Fruit fly (Drosophila melanogaster) whole organism, larva: Measurements from ENCODE around the gene Gr64e.

Experiments used
- noc ChIP-seq: fragments of 200-800 bp; sonication (Bioruptor generic); optimal IDR thresholded peaks from 3 replicates; lab custom pipeline; 2019; ENCODE audit warnings: missing biosample characterization, mild to moderate bottlenecking, missing genetic modification characterization, moderate library complexity

The Gr64e gene

dm6 chr3L:4031762-4032161 lies at the start of gene Gr64e, which contains the start of gene Gr64d:
Gene Gr64e, plus strand, starts transcription at chr3L:4032141.
Gene Gr64d, plus strand, starts transcription at chr3L:4032062.
- no peak for TF ChIP-seq noc (tag; lab: Kevin White, UChicago)

dm6 chr3L:3983466-3983946 lies 48.4 kb upstream of the Gr64e start, which contains the start of gene scrt:
Gene scrt, plus strand, starts transcription at chr3L:3983896.
- TF ChIP-seq noc (tag; lab: Kevin White, UChicago) = no peak

- TF ChIP-seq noc (tag; lab: Kevin White, UChicago) = no peak
Measured at dm6 chr3L:3995554-3995953, 36.4 kb upstream of the Gr64e start.

- no peak for TF ChIP-seq noc (tag; lab: Kevin White, UChicago)
Measured at dm6 chr3L:4000711-4001110, 31.2 kb upstream of the Gr64e start.

- no peak for TF ChIP-seq noc (tag; lab: Kevin White, UChicago)
Measured at dm6 chr3L:4001500-4001899, 30.4 kb upstream of the Gr64e start.

- TF ChIP-seq noc (tag; lab: Kevin White, UChicago) = no peak
Measured at dm6 chr3L:4003316-4003715, 28.6 kb upstream of the Gr64e start, which contains the start of gene CG14985. Gene CG14985, plus strand, starts transcription at chr3L:4003474.

- no peak for TF ChIP-seq noc (tag; lab: Kevin White, UChicago)
Measured at dm6 chr3L:4007256-4007655, 24.7 kb upstream of the Gr64e start.

dm6 chr3L:4010122-4010521 lies 21.8 kb upstream of the Gr64e start:
- TF ChIP-seq noc (tag; lab: Kevin White, UChicago) = no peak

dm6 chr3L:4014349-4014748 lies 17.6 kb upstream of the Gr64e start:
- no peak for TF ChIP-seq noc (tag; lab: Kevin White, UChicago)

- TF ChIP-seq noc (tag; lab: Kevin White, UChicago) = no peak
Measured at dm6 chr3L:4016754-4017153, 15.2 kb upstream of the Gr64e start.

- no peak for TF ChIP-seq noc (tag; lab: Kevin White, UChicago)
Measured at dm6 chr3L:4018228-4018928, 13.6 kb upstream of the Gr64e start, which contains the start of gene FoxL1. Gene FoxL1, plus strand, starts transcription at chr3L:4018878.

- no peak for TF ChIP-seq noc (tag; lab: Kevin White, UChicago)
Measured at dm6 chr3L:4021260-4021831, 10.6 kb upstream of the Gr64e start, which contains the start of gene Mul1. Gene Mul1, plus strand, starts transcription at chr3L:4021457.

- no peak for TF ChIP-seq noc (tag; lab: Kevin White, UChicago)
Measured at dm6 chr3L:4024464-4024863, 7.5 kb upstream of the Gr64e start.

- TF ChIP-seq noc (tag; lab: Kevin White, UChicago) = no peak
Measured at dm6 chr3L:4025738-4026505, 6.0 kb upstream of the Gr64e start, which contains the start of gene CG11594. Gene CG11594, minus strand, starts transcription at chr3L:4026011.

dm6 chr3L:4026506-4026868 lies 5.5 kb upstream of the Gr64e start, which contains the start of gene Gr64a:
Gene Gr64a, plus strand, starts transcription at chr3L:4026769.
- no peak for TF ChIP-seq noc (tag; lab: Kevin White, UChicago)

dm6 chr3L:4028305-4028704 lies 3.6 kb upstream of the Gr64e start, which contains the start of the genes Gr64b and Gr64c:
Gene Gr64b, plus strand, starts transcription at chr3L:4028605.
Gene Gr64c, plus strand, starts transcription at chr3L:4028605.
- TF ChIP-seq noc (tag; lab: Kevin White, UChicago) = no peak
